Fruit fly (Drosophila melanogaster): ENCODE results near the gene SF1.

dm6 chr3R:17539789-17540496, at the start of gene SF1:
- TF ChIP-seq CG3032 (tag; optimal IDR thresholded peaks at IDR 0.05) (peak; percentile 36), CG6808 (GFP tag; optimal IDR thresholded peaks at IDR 0.05) (no peak)
